Fruit fly (Drosophila melanogaster) whole organism, embryonic: ENCODE measurements around the gene mRpL15.

Source experiments
- CG11085 ChIP-seq: fragments of 200-800 bp; sonication (Bioruptor generic); IDR thresholded peaks from 2 replicates; pipeline ENCODE4 v1.3.6; 2022; ENCODE audit warnings: missing biosample characterization, missing genetic modification characterization
- CG11456 ChIP-seq: fragments of 200-800 bp; sonication (Bioruptor generic); IDR thresholded peaks from 3 replicates; pipeline ENCODE4 v1.3.6; 2022; ENCODE audit warnings: missing biosample characterization, missing genetic modification characterization
- CG11504 ChIP-seq: fragments of 200-800 bp; sonication (Bioruptor generic); optimal IDR thresholded peaks from 3 replicates; lab custom pipeline; 2019; ENCODE audit warnings: missing biosample characterization, mild to moderate bottlenecking, missing genetic modification characterization, moderate library complexity
- CG12659 ChIP-seq: fragments of 200-800 bp; sonication (Bioruptor generic); optimal IDR thresholded peaks from 3 replicates; lab custom pipeline; 2017; ENCODE audit warnings: mild to moderate bottlenecking, missing biosample characterization, missing genetic modification reagents, missing genetic modification characterization
- CG13123 ChIP-seq: fragments of 200-800 bp; sonication (Bioruptor generic); optimal IDR thresholded peaks from 2 replicates; lab custom pipeline; 2016; ENCODE audit warnings: missing biosample characterization, missing genetic modification characterization
- CG13296 ChIP-seq: fragments of 200-800 bp; sonication (Bioruptor generic); optimal IDR thresholded peaks from 3 replicates; lab custom pipeline; 2018; ENCODE audit warnings: missing biosample characterization, mild to moderate bottlenecking, missing genetic modification characterization
- CG14667 ChIP-seq: fragments of 200-800 bp; sonication (Bioruptor generic); IDR thresholded peaks from 2 replicates; pipeline ENCODE4 v1.3.6; 2022; ENCODE audit warnings: missing biosample characterization, missing genetic modification characterization
- CG15073 ChIP-seq: fragments of 200-800 bp; sonication (Bioruptor generic); optimal IDR thresholded peaks from 2 replicates; lab custom pipeline; 2016; ENCODE audit warnings: missing biosample characterization, missing genetic modification characterization
- CG15696 ChIP-seq: fragments of 200-800 bp; sonication (Bioruptor generic); optimal IDR thresholded peaks from 2 replicates; lab custom pipeline; 2019; ENCODE audit warnings: missing biosample characterization, mild to moderate bottlenecking, missing genetic modification characterization, moderate library complexity
- CG16863 ChIP-seq: fragments of 200-800 bp; sonication (Bioruptor generic); optimal IDR thresholded peaks from 3 replicates; lab custom pipeline; 2016; ENCODE audit warnings: missing biosample characterization, missing genetic modification characterization
- CG18262 ChIP-seq: fragments of 200-800 bp; optimal IDR thresholded peaks from 3 replicates; lab custom pipeline; 2019; ENCODE audit warnings: missing biosample characterization, mild to moderate bottlenecking, missing genetic modification characterization, moderate library complexity
- CG2116 ChIP-seq: fragments of 200-800 bp; sonication (Bioruptor generic); optimal IDR thresholded peaks from 3 replicates; lab custom pipeline; 2018; ENCODE audit warnings: missing biosample characterization, mild to moderate bottlenecking, missing genetic modification characterization
- CG2120 ChIP-seq: fragments of 200-800 bp; sonication (Bioruptor generic); optimal IDR thresholded peaks from 3 replicates; lab custom pipeline; 2016; ENCODE audit warnings: missing biosample characterization, missing genetic modification characterization
- CG32767 ChIP-seq: fragments of 200-800 bp; sonication (Bioruptor generic); IDR thresholded peaks from 2 replicates; pipeline ENCODE4 v1.3.6; 2022; ENCODE audit warnings: missing biosample characterization, missing genetic modification characterization
- CG33213 ChIP-seq: fragments of 200-800 bp; sonication (Bioruptor generic); optimal IDR thresholded peaks from 3 replicates; lab custom pipeline; 2016; ENCODE audit warnings: missing biosample characterization, missing genetic modification characterization
- CG4404 ChIP-seq: fragments of 200-800 bp; sonication (Bioruptor generic); IDR thresholded peaks from 2 replicates; pipeline ENCODE4 v1.3.6; 2022; ENCODE audit warnings: missing biosample characterization, missing genetic modification characterization
- CG5953 ChIP-seq: fragments of 200-800 bp; sonication (Bioruptor generic); IDR thresholded peaks from 2 replicates; pipeline ENCODE4 v1.3.6; 2022; ENCODE audit warnings: missing biosample characterization, missing genetic modification characterization
- CG6689 ChIP-seq: fragments of 200-800 bp; sonication (Bioruptor generic); IDR thresholded peaks from 2 replicates; pipeline ENCODE4 v1.3.6; 2022; ENCODE audit warnings: missing biosample characterization, missing genetic modification characterization
- CG7357 ChIP-seq: fragments of 200-800 bp; sonication (Bioruptor generic); IDR thresholded peaks from 3 replicates; pipeline ENCODE4 v1.3.6; 2022; ENCODE audit warnings: missing biosample characterization, missing genetic modification characterization
- CG7839 ChIP-seq: fragments of 200-800 bp; sonication (Bioruptor generic); optimal IDR thresholded peaks from 3 replicates; lab custom pipeline; 2018; ENCODE audit warnings: missing biosample characterization, mild to moderate bottlenecking, missing genetic modification characterization, moderate library complexity
- Dp ChIP-seq: fragments of 200-800 bp; sonication (Bioruptor generic); optimal IDR thresholded peaks from 2 replicates; lab custom pipeline; 2018; ENCODE audit warnings: missing biosample characterization, mild to moderate bottlenecking, missing genetic modification characterization, moderate library complexity
- HHEX ChIP-seq: fragments of 200-800 bp; sonication (Bioruptor generic); optimal IDR thresholded peaks from 3 replicates; lab custom pipeline; 2017; ENCODE audit warnings: missing biosample characterization, mild to moderate bottlenecking, missing genetic modification characterization, missing genetic modification reagents
- HLHmδ ChIP-seq: fragments of 200-800 bp; sonication (Bioruptor generic); optimal IDR thresholded peaks from 2 replicates; lab custom pipeline; 2018; ENCODE audit warnings: missing biosample characterization, mild to moderate bottlenecking, missing genetic modification characterization, moderate library complexity
- HmgZ ChIP-seq: fragments of 200-800 bp; sonication (Bioruptor generic); optimal IDR thresholded peaks from 2 replicates; lab custom pipeline; 2018; ENCODE audit warnings: missing biosample characterization, mild to moderate bottlenecking, missing genetic modification characterization
- Lim3 ChIP-seq: fragments of 200-800 bp; sonication (Bioruptor generic); IDR thresholded peaks from 2 replicates; pipeline ENCODE4 v1.3.6; 2022; ENCODE audit warnings: missing biosample characterization, missing genetic modification characterization
- NFAT ChIP-seq: fragments of 200-800 bp; sonication (Bioruptor generic); IDR thresholded peaks from 2 replicates; pipeline ENCODE4 v1.3.6; 2022; ENCODE audit warnings: missing biosample characterization, missing genetic modification characterization
- Neu2 ChIP-seq: fragments of 200-800 bp; sonication (Bioruptor generic); optimal IDR thresholded peaks from 3 replicates; lab custom pipeline; 2016; ENCODE audit warnings: missing biosample characterization, missing genetic modification characterization, borderline replicate concordance
- Vsx1 ChIP-seq: fragments of 200-800 bp; sonication (Bioruptor generic); optimal IDR thresholded peaks from 2 replicates; lab custom pipeline; 2017; ENCODE audit warnings: missing biosample characterization, mild to moderate bottlenecking, missing genetic modification characterization, missing genetic modification reagents
- ac ChIP-seq: fragments of 200-800 bp; sonication (Bioruptor generic); optimal IDR thresholded peaks from 3 replicates; lab custom pipeline; 2017; ENCODE audit warnings: missing biosample characterization, mild to moderate bottlenecking, missing genetic modification characterization
- bcd ChIP-seq: fragments of 200-800 bp; sonication (Bioruptor generic); optimal IDR thresholded peaks from 2 replicates; lab custom pipeline; 2017; ENCODE audit warnings: missing biosample characterization, mild to moderate bottlenecking, missing genetic modification characterization
- bigmax ChIP-seq: fragments of 200-800 bp; sonication (Bioruptor generic); optimal IDR thresholded peaks from 2 replicates; lab custom pipeline; 2018; ENCODE audit warnings: missing biosample characterization, mild to moderate bottlenecking, missing genetic modification characterization
- bowl ChIP-seq: fragments of 200-800 bp; sonication (Bioruptor generic); IDR thresholded peaks from 2 replicates; pipeline ENCODE4 v1.3.6; 2022; ENCODE audit warnings: missing biosample characterization, missing genetic modification characterization
- crc ChIP-seq: fragments of 200-800 bp; sonication (Bioruptor generic); optimal IDR thresholded peaks from 2 replicates; lab custom pipeline; 2016; ENCODE audit warnings: missing biosample characterization, missing genetic modification characterization
- crol ChIP-seq: fragments of 200-800 bp; sonication (Bioruptor generic); IDR thresholded peaks from 2 replicates; pipeline ENCODE4 v1.3.6; 2022; ENCODE audit warnings: missing biosample characterization, missing genetic modification characterization
- ems ChIP-seq: fragments of 200-800 bp; sonication (Bioruptor generic); optimal IDR thresholded peaks from 3 replicates; lab custom pipeline; 2016; ENCODE audit warnings: missing biosample characterization, missing genetic modification characterization
- esg ChIP-seq: fragments of 200-800 bp; sonication (Bioruptor generic); conservative IDR thresholded peaks from 2 replicates; pipeline ENCODE4 v1.3.6; 2022; ENCODE audit warnings: missing biosample characterization, missing genetic modification characterization
- fd64A ChIP-seq: fragments of 200-800 bp; sonication (Bioruptor generic); optimal IDR thresholded peaks from 3 replicates; lab custom pipeline; 2018; ENCODE audit warnings: missing biosample characterization, mild to moderate bottlenecking, missing genetic modification characterization
- ham ChIP-seq: fragments of 200-800 bp; sonication (Bioruptor generic); IDR thresholded peaks from 2 replicates; pipeline ENCODE4 v1.3.6; 2022; ENCODE audit warnings: missing biosample characterization, missing genetic modification characterization
- hkb ChIP-seq, 2 experiments: fragments of 200-800 bp in 1 of 2; fragments of >200 bp in 1 of 2; sonication (Bioruptor generic) in 1 of 2; IDR thresholded peaks in 1 of 2; optimal IDR thresholded peaks in 1 of 2; 2 replicates each; pipeline versions ENCODE4 v1.3.6 to Lab custom; 2017 to 2022; ENCODE audit warnings: missing biosample characterization in 1 of 2, missing genetic modification characterization in 1 of 2
- klu ChIP-seq: fragments of 200-800 bp; sonication (Bioruptor generic); IDR thresholded peaks from 2 replicates; pipeline ENCODE4 v1.3.6; 2022; ENCODE audit warnings: missing biosample characterization, missing genetic modification characterization
- nerfin-2 ChIP-seq: fragments of 200-800 bp; sonication (Bioruptor generic); IDR thresholded peaks from 2 replicates; pipeline ENCODE4 v1.3.6; 2022; ENCODE audit warnings: missing biosample characterization, missing genetic modification characterization; ENCODE audit not compliant: partially characterized antibody
- otp ChIP-seq: fragments of 200-800 bp; sonication (Bioruptor generic); IDR thresholded peaks from 3 replicates; pipeline ENCODE4, ENCODE4 v1.3.6; 2022; ENCODE audit warnings: missing biosample characterization, missing genetic modification characterization
- pb ChIP-seq: fragments of 200-800 bp; sonication (Bioruptor generic); optimal IDR thresholded peaks from 3 replicates; lab custom pipeline; 2016; ENCODE audit warnings: missing biosample characterization, missing genetic modification characterization
- pita ChIP-seq: fragments of 200-800 bp; sonication (Bioruptor generic); optimal IDR thresholded peaks from 2 replicates; lab custom pipeline; 2017; ENCODE audit warnings: missing biosample characterization, mild to moderate bottlenecking, missing genetic modification characterization
- psq ChIP-seq: fragments of 200-800 bp; sonication (Bioruptor generic); optimal IDR thresholded peaks from 2 replicates; lab custom pipeline; 2017; ENCODE audit warnings: missing biosample characterization, missing genetic modification characterization
- run ChIP-seq: fragments of 200-800 bp; sonication (Bioruptor generic); optimal IDR thresholded peaks from 3 replicates; lab custom pipeline; 2018; ENCODE audit warnings: missing biosample characterization, mild to moderate bottlenecking, missing genetic modification characterization
- tx ChIP-seq: fragments of 200-800 bp; sonication (Bioruptor generic); optimal IDR thresholded peaks from 2 replicates; lab custom pipeline; 2016; ENCODE audit warnings: missing biosample characterization, missing genetic modification characterization
- zen ChIP-seq: fragments of 200-800 bp; sonication (Bioruptor generic); optimal IDR thresholded peaks from 3 replicates; lab custom pipeline; 2018; ENCODE audit warnings: missing biosample characterization, mild to moderate bottlenecking, missing genetic modification characterization, moderate library complexity
- zfh2 ChIP-seq: fragments of 200-800 bp; sonication (Bioruptor generic); optimal IDR thresholded peaks from 2 replicates; lab custom pipeline; 2016; ENCODE audit warnings: missing biosample characterization, missing genetic modification characterization

The mRpL15 gene

dm6 chr3L:20441632-20442469, 5.8 kb upstream of the mRpL15 start, which contains the start of gene CG5910 (continued):
- TF ChIP-seq ham (GFP tag; lab: Robert Waterston, UW) (0 out of 2 replicates have a peak, but pooled peaks have one; percentile 37), Vsx1 (GFP tag; lab: Kevin White, UChicago) (no peak), CG7839 (peak; percentile 95), otp (GFP tag; lab: Robert Waterston, UW) (no peak), ems (GFP tag; lab: Kevin White, UChicago) (peak; percentile 10), CG7357 (GFP tag; lab: Robert Waterston, UW) (peak; percentile 83), Dp (GFP tag; lab: Kevin White, UChicago) (no peak), nerfin-2 (no peak), CG32767 (GFP tag; lab: Robert Waterston, UW) (peak; percentile 74), klu (GFP tag; lab: Robert Waterston, UW) (peak; percentile 72), pb (GFP tag; lab: Kevin White, UChicago) (no peak), CG6689 (GFP tag; lab: Robert Waterston, UW) (peak; percentile 88), CG15696 (tag; lab: Kevin White, UChicago) (peak; percentile 84), CG11504 (tag; lab: Kevin White, UChicago) (peak; percentile 94), hkb (optimal IDR thresholded peaks at IDR 0.05; lab: Kevin White, UChicago) (no peak), hkb (GFP tag; IDR thresholded peaks at IDR 0.05; lab: Robert Waterston, UW) (peak; percentile 84), pita (no peak), CG5953 (GFP tag; lab: Robert Waterston, UW) (0 out of 2 replicates have a peak, but pooled peaks have one; percentile 10), CG4404 (GFP tag; lab: Robert Waterston, UW) (no peak; the same call in none of the 2 replicates), Neu2 (GFP tag; lab: Kevin White, UChicago) (no peak), CG12659 (GFP tag; lab: Kevin White, UChicago) (peak; percentile 94), HHEX (GFP tag; lab: Kevin White, UChicago) (peak; percentile 89), run (tag; lab: Kevin White, UChicago) (peak; percentile 84), CG15073 (GFP tag; lab: Kevin White, UChicago) (no peak), bigmax (GFP tag; lab: Kevin White, UChicago) (no peak), CG13123 (peak; percentile 76), bowl (no peak), zfh2 (peak; percentile 25), CG14667 (peak; percentile 67; the same call in 1 of the 2 replicates), CG11456 (GFP tag; lab: Robert Waterston, UW) (peak; percentile 63; the same call in 1 of the 3 replicates), psq (GFP tag; lab: Kevin White, UChicago) (peak; percentile 48), CG2120 (GFP tag; lab: Kevin White, UChicago) (peak; percentile 72), esg (GFP tag; lab: Robert Waterston, UW) (peak; percentile 70), CG2116 (GFP tag; lab: Kevin White, UChicago) (peak; percentile 54), ac (GFP tag; lab: Kevin White, UChicago) (peak; percentile 40), CG11085 (peak; percentile 64), HLHmδ (GFP tag; lab: Kevin White, UChicago) (no peak), CG18262 (peak; percentile 95), CG16863 (GFP tag; lab: Kevin White, UChicago) (peak; percentile 8), CG13296 (GFP tag; lab: Kevin White, UChicago) (peak; percentile 91), bcd (GFP tag; lab: Kevin White, UChicago) (peak; percentile 90), tx (GFP tag; lab: Kevin White, UChicago) (peak; percentile 14), HmgZ (tag; lab: Kevin White, UChicago) (peak; percentile 87), NFAT (GFP tag; lab: Robert Waterston, UW) (no peak), fd64A (GFP tag; lab: Kevin White, UChicago) (no peak), crc (GFP tag; lab: Kevin White, UChicago) (no peak), CG33213 (no peak), zen (tag; lab: Kevin White, UChicago) (peak; percentile 84), Lim3 (GFP tag; lab: Robert Waterston, UW) (0 out of 2 replicates have a peak, but pooled peaks have one; percentile 19), crol (GFP tag; lab: Robert Waterston, UW) (no peak)
